Fruit fly (Drosophila melanogaster): ENCODE data around the gene CG10428.

Gene CG10428

dm6 chr2L:18946636-18947514 lies 1.8 kb upstream of the CG10428 start (continued):
- TF ChIP-seq sc (optimal IDR thresholded peaks at IDR 0.05): no peak
- peak; percentile 46 for TF ChIP-seq sc (GFP tag; optimal IDR thresholded peaks at IDR 0.05)
- peak; percentile 48 for TF ChIP-seq nmo (GFP tag; optimal IDR thresholded peaks at IDR 0.05)
- TF ChIP-seq zfh1 (GFP tag; IDR thresholded peaks at IDR 0.05): 0 out of 3 replicates have a peak, but pooled peaks have one; percentile 38

DNA sequence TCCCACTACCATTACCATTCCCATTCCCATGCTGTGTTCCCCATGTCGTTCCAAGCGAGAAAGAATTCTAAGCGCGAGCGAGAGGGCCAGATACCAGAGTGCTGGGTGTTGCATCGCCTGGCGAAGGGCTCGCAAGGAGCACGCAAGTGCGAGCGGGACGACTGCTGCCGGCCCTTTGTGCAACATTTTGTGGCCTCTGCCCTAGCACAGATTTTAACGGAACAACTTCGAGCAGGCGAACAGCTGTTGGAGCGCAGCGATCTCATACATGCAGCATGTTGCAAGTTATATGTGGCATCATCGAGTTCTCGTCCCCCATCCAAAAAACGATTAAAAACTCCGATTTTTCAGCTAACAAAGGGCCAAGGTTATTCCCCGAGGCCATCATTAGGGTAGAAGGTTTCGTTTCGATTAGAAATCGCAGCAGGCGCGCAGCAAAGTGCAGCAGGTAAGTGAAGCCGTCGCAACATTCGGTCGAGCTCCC lies 1.1 kb upstream of the CG10428 start:
- TF ChIP-seq ci (GFP tag; IDR thresholded peaks at IDR 0.05) (no peak), CG5180 (GFP tag; optimal IDR thresholded peaks at IDR 0.05) (peak; percentile 97), Deaf1 (tag; optimal IDR thresholded peaks at IDR 0.05) (peak; percentile 33), CG6791 (GFP tag; IDR thresholded peaks at IDR 0.05; ENCODE audit: partially characterized antibody) (peak; percentile 73), Scr (GFP tag; IDR thresholded peaks at IDR 0.05; ENCODE audit: partially characterized antibody) (peak; percentile 37), CG2712 (tag; optimal IDR thresholded peaks at IDR 0.05) (no peak), CG6175 (GFP tag; IDR thresholded peaks at IDR 0.05) (peak; percentile 88), lov (optimal IDR thresholded peaks at IDR 0.05) (no peak), lov (GFP tag; IDR thresholded peaks at IDR 0.05) (0 out of 3 replicates have a peak, but pooled peaks have one; percentile 47), CG30431 (GFP tag; optimal IDR thresholded peaks at IDR 0.05) (no peak), CG31224 (GFP tag; IDR thresholded peaks at IDR 0.05) (peak; percentile 97), sug (tag; optimal IDR thresholded peaks at IDR 0.05) (no peak), klu (GFP tag; IDR thresholded peaks at IDR 0.05) (no peak), MBD-R2 (GFP tag; IDR thresholded peaks at IDR 0.05) (no peak), CG1832 (GFP tag; optimal IDR thresholded peaks at IDR 0.05) (peak; percentile 95), sd (tag; optimal IDR thresholded peaks at IDR 0.05) (peak; percentile 27), Stat92E (GFP tag; optimal IDR thresholded peaks at IDR 0.05) (peak in 1 of 3 experiments; percentile 46), CG7963 (GFP tag; IDR thresholded peaks at IDR 0.05; ENCODE audit: partially characterized antibody) (0 out of 3 replicates have a peak, but pooled peaks have one; percentile 9), Adf1 (GFP tag; IDR thresholded peaks at IDR 0.05) (no peak), zen2 (GFP tag; IDR thresholded peaks at IDR 0.05; ENCODE audit: partially characterized antibody) (peak; percentile 27; the same call in 1 of the 3 replicates), Nf-YC (tag; optimal IDR thresholded peaks at IDR 0.05) (peak; percentile 10), CG14441 (GFP tag; IDR thresholded peaks at IDR 0.05) (no peak), CG32532 (GFP tag; IDR thresholded peaks at IDR 0.05) (no peak), Hand (GFP tag; optimal IDR thresholded peaks at IDR 0.05) (no peak), chn (GFP tag; optimal IDR thresholded peaks at IDR 0.05) (peak; percentile 37), CG5953 (GFP tag; IDR thresholded peaks at IDR 0.05) (no peak), tio (GFP tag; optimal IDR thresholded peaks at IDR 0.05) (no peak), bigmax (GFP tag; optimal IDR thresholded peaks at IDR 0.05) (no peak), unc-4 (GFP tag; IDR thresholded peaks at IDR 0.05; ENCODE audit: partially characterized antibody) (0 out of 2 replicates have a peak, but pooled peaks have one; percentile 22), E2f1 (GFP tag; IDR thresholded peaks at IDR 0.05) (no peak), CG3838 (GFP tag; optimal IDR thresholded peaks at IDR 0.05) (peak; percentile 92), CG32767 (GFP tag; IDR thresholded peaks at IDR 0.05) (no peak), danr (GFP tag; IDR thresholded peaks at IDR 0.05) (no peak), sens (GFP tag) (peak; percentile 61), CG15479 (GFP tag; optimal IDR thresholded peaks at IDR 0.05) (peak; percentile 73), YL-1 (GFP tag; optimal IDR thresholded peaks at IDR 0.05) (no peak), pros (GFP tag; optimal IDR thresholded peaks at IDR 0.05) (peak; percentile 84), Hr78 (GFP tag; optimal IDR thresholded peaks at IDR 0.05) (peak in 1 of 2 experiments; percentile 93), CG1024 (GFP tag; IDR thresholded peaks at IDR 0.05) (no peak), NK7.1 (GFP tag; optimal IDR thresholded peaks at IDR 0.05) (no peak), pan (optimal IDR thresholded peaks at IDR 0.05) (no peak), pan (GFP tag; optimal IDR thresholded peaks at IDR 0.05 in 1 of 2, IDR thresholded peaks at IDR 0.05 in 1 of 2) (no peak), cg (GFP tag; optimal IDR thresholded peaks at IDR 0.05) (peak; percentile 35)
